Fruit fly (Drosophila melanogaster) whole organism, wandering third instar larva: ENCODE data around the gene Acp95EF.

Experiments used
- Abd-B ChIP-seq: fragments of >200 bp; optimal IDR thresholded peaks from 2 replicates; lab custom pipeline; 2017; ENCODE audit warnings: missing biosample characterization, missing genetic modification characterization
- CG9705 ChIP-seq: fragments of 200-800 bp; sonication (Bioruptor generic); optimal IDR thresholded peaks from 2 replicates; lab custom pipeline; 2018; ENCODE audit warnings: missing biosample characterization, mild to moderate bottlenecking, missing genetic modification characterization
- CrebA ChIP-seq: fragments of 200-800 bp; sonication (Bioruptor generic); optimal IDR thresholded peaks from 2 replicates; lab custom pipeline; 2016; ENCODE audit warnings: missing biosample characterization, mild to moderate bottlenecking, missing genetic modification characterization, borderline replicate concordance
- Dfd ChIP-seq: fragments of >200 bp; optimal IDR thresholded peaks from 2 replicates; lab custom pipeline; 2017; ENCODE audit warnings: missing biosample characterization, missing genetic modification characterization
- Dif ChIP-seq: fragments of 200-275, 200-300 bp; sonication (Bioruptor generic); optimal IDR thresholded peaks from 2 replicates; lab custom pipeline; 2018; ENCODE audit warnings: missing biosample characterization, missing genetic modification characterization; ENCODE audit not compliant: partially characterized antibody
- GATAd ChIP-seq: sonication (Bioruptor generic); optimal IDR thresholded peaks from 2 replicates; lab custom pipeline; 2016; ENCODE audit warnings: missing biosample characterization, missing genetic modification characterization
- HLH106 ChIP-seq: fragments of 200-800 bp; optimal IDR thresholded peaks from 3 replicates; lab custom pipeline; 2019; ENCODE audit warnings: missing biosample characterization, mild to moderate bottlenecking, missing genetic modification characterization, moderate library complexity
- Hnf4 ChIP-seq: fragments of 200-800 bp; sonication (Bioruptor generic); optimal IDR thresholded peaks from 2 replicates; lab custom pipeline; 2016; ENCODE audit warnings: missing biosample characterization, mild to moderate bottlenecking, missing genetic modification characterization
- Hr83 ChIP-seq: fragments of 200-300 bp; sonication (Bioruptor generic); optimal IDR thresholded peaks from 2 replicates; lab custom pipeline; 2016; ENCODE audit warnings: missing biosample characterization, mild to moderate bottlenecking, missing genetic modification characterization, moderate library complexity; ENCODE audit not compliant: poor library complexity, severe bottlenecking
- Myc ChIP-seq: fragments of >200 bp; optimal IDR thresholded peaks from 2 replicates; lab custom pipeline; 2017
- OdsH ChIP-seq: fragments of 200-800 bp; sonication (Bioruptor generic); optimal IDR thresholded peaks from 2 replicates; lab custom pipeline; 2016; ENCODE audit warnings: missing biosample characterization, mild to moderate bottlenecking, missing genetic modification characterization
- Rel ChIP-seq, 2 experiments: fragments of 200-800 bp; sonication (Bioruptor generic) in 1 of 2; optimal IDR thresholded peaks; 2 replicates in 1 of 2; 3 replicates in 1 of 2; lab custom pipeline; 2016 to 2019; ENCODE audit warnings: mild to moderate bottlenecking in 2 of 2, missing biosample characterization in 2 of 2, missing genetic modification characterization in 2 of 2, moderate library complexity in 1 of 2
- Vsx2 ChIP-seq: fragments of 200-300, 225-300 bp; sonication (Bioruptor generic); optimal IDR thresholded peaks from 2 replicates; lab custom pipeline; 2018; ENCODE audit warnings: missing biosample characterization, missing genetic modification characterization; ENCODE audit not compliant: partially characterized antibody
- br ChIP-seq: fragments of 200-800 bp; sonication (Bioruptor generic); optimal IDR thresholded peaks from 2 replicates; lab custom pipeline; 2016; ENCODE audit warnings: missing biosample characterization, missing genetic modification characterization
- brk ChIP-seq: fragments of 200-800 bp; sonication (Bioruptor generic); optimal IDR thresholded peaks from 2 replicates; lab custom pipeline; 2016; ENCODE audit warnings: missing biosample characterization, mild to moderate bottlenecking, missing genetic modification characterization
- dl ChIP-seq, 2 experiments: fragments of 175-275, 200-275 bp in 1 of 2; fragments of 200-275 bp in 1 of 2; sonication (Bioruptor generic); optimal IDR thresholded peaks; lab custom pipeline; 2018; ENCODE audit warnings: mild to moderate bottlenecking in 2 of 2, missing biosample characterization in 2 of 2, missing genetic modification characterization in 2 of 2, moderate library complexity in 2 of 2; ENCODE audit not compliant: partially characterized antibody in 2 of 2, insufficient read depth in 1 of 2
- dmrt93B ChIP-seq: fragments of 200-800 bp; sonication (Bioruptor generic); optimal IDR thresholded peaks from 2 replicates; lab custom pipeline; 2018; ENCODE audit warnings: missing biosample characterization, mild to moderate bottlenecking, missing genetic modification characterization
- dsf ChIP-seq: sonication (Bioruptor generic); optimal IDR thresholded peaks from 2 replicates; lab custom pipeline; 2016; ENCODE audit warnings: missing biosample characterization, missing genetic modification characterization, borderline replicate concordance
- ey ChIP-seq: fragments of 200-800 bp; sonication (Bioruptor generic); optimal IDR thresholded peaks from 2 replicates; lab custom pipeline; 2016; ENCODE audit warnings: missing biosample characterization, missing genetic modification characterization
- foxo ChIP-seq, 2 experiments: fragments of 200-800 bp; sonication (Bioruptor generic); optimal IDR thresholded peaks; 2 replicates in 1 of 2; 3 replicates in 1 of 2; lab custom pipeline; 2016 to 2017; ENCODE audit warnings: missing biosample characterization in 2 of 2, missing genetic modification characterization in 2 of 2
- fru ChIP-seq: fragments of 200-800 bp; sonication (Bioruptor generic); optimal IDR thresholded peaks from 3 replicates; lab custom pipeline; 2016; ENCODE audit warnings: missing biosample characterization, mild to moderate bottlenecking, missing genetic modification characterization
- h ChIP-seq: fragments of 200-800 bp; sonication (Bioruptor generic); optimal IDR thresholded peaks from 3 replicates; lab custom pipeline; 2016; ENCODE audit warnings: missing biosample characterization, mild to moderate bottlenecking, missing genetic modification characterization
- jim ChIP-seq: fragments of 175-275, 200-325 bp; sonication (Bioruptor generic); optimal IDR thresholded peaks from 2 replicates; lab custom pipeline; 2016; ENCODE audit warnings: missing biosample characterization, mild to moderate bottlenecking, missing genetic modification characterization
- psq ChIP-seq: fragments of 200-800 bp; sonication (Bioruptor generic); optimal IDR thresholded peaks from 3 replicates; lab custom pipeline; 2017; ENCODE audit warnings: missing biosample characterization, mild to moderate bottlenecking, missing genetic modification characterization, moderate library complexity
- tai ChIP-seq: sonication (Bioruptor generic); optimal IDR thresholded peaks from 2 replicates; lab custom pipeline; 2016; ENCODE audit warnings: missing biosample characterization, missing genetic modification characterization
- usp ChIP-seq: fragments of >200 bp; optimal IDR thresholded peaks from 2 replicates; lab custom pipeline; 2017; ENCODE audit warnings: missing biosample characterization, missing genetic modification characterization
- woc ChIP-seq: sonication (Bioruptor generic); optimal IDR thresholded peaks from 2 replicates; lab custom pipeline; 2016; ENCODE audit warnings: missing biosample characterization, mild to moderate bottlenecking, missing genetic modification characterization

The Acp95EF gene

DNA sequence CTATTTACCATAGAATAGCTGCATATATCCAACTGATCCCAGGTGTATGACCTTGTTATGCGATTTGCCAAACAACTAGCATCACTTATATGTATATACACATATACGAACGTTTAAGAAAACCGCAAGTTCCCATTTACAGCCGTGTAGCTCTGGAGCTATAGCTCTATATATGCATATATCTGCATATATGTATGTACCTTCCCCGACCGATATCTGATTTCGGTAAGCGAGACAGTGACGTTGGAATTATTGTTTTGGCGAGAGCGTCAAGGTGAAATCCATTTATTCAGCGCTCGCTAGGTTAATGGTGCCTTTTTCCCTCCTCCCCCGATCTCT, 31.2 kb downstream of the Acp95EF start:
- TF ChIP-seq fru (GFP tag; lab: Kevin White, UChicago) (peak; percentile 56), Dfd (GFP tag; lab: Kevin White, UChicago) (no peak), GATAd (GFP tag; lab: Kevin White, UChicago) (no peak), CrebA (GFP tag; lab: Kevin White, UChicago) (no peak), h (GFP tag; lab: Kevin White, UChicago) (peak; percentile 25), jim (GFP tag; lab: Kevin White, UChicago) (no peak), psq (GFP tag; lab: Kevin White, UChicago) (peak; percentile 29)

DNA sequence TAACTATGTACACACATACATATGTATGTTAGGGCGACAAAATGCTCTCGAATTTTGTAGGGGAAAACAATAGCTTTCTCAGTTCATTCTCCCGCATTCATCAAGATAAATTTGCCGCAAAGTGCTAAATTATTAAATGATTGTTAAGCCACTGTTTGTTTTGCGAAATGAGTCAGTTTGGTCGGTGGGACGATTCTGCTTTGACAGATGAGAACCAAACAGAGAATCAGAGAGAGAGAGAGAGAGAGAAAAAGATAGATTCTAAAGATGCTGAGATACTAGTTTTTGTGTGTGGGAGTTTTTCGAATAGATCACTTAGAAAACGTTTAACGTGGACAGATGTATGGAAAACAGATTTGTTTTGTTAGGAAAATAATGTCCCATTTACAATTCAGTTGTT, 31.6 kb downstream of the Acp95EF start:
- no peak for TF ChIP-seq h (GFP tag; lab: Kevin White, UChicago)
- TF ChIP-seq HLH106, result no peak
- TF ChIP-seq Dif (GFP tag; lab: Kevin White, UChicago), result peak; percentile 8
- TF ChIP-seq foxo (GFP tag; optimal IDR thresholded peaks at IDR 0.05; lab: Kevin White, UChicago), result no peak
- TF ChIP-seq br (GFP tag; lab: Kevin White, UChicago), result no peak

DNA sequence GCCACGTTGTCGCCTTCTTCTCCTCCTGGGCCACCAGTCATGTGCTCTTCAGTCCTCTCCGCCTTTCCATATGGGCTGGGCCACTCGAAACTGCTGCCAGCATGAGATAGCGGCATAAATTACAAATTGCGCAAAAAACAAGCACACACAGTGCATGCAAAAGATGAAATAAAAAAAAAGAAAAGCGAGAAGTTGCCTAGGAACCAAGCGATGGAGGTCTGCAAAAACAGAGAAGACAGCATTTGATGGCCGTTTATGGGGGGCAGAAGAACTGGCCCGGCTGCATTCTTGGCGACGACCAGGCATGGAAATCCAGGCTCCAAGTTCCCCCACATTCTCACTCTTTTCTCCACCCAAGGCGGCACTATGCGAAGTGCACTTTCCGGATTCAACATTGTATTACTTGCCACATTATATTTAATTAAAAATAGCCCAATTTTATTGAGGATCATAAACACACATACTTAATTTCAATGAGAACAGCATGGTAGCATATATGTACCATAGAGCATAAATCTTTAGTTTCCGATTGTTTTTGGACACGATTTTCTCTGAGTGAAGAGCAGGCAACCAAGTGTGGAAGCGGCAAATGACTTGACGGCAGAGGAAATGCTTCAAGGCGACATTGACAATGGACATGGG, 32.7 kb downstream of the Acp95EF start:
- TF ChIP-seq Hr83 (GFP tag; lab: Kevin White, UChicago), result no peak
- no peak for TF ChIP-seq CG9705 (GFP tag; lab: Kevin White, UChicago)
- TF ChIP-seq dsf, result no peak
- TF ChIP-seq Abd-B (GFP tag; lab: Kevin White, UChicago), result no peak
- TF ChIP-seq Dfd (GFP tag; lab: Kevin White, UChicago), result no peak
- no peak for TF ChIP-seq foxo (GFP tag; optimal IDR thresholded peaks at IDR 0.05; lab: Kevin White, UChicago)
- no peak for TF ChIP-seq h (GFP tag; lab: Kevin White, UChicago)
- no peak for TF ChIP-seq jim (GFP tag; lab: Kevin White, UChicago)
- no peak for TF ChIP-seq dl (GFP tag; optimal IDR thresholded peaks at IDR 0.05; lab: Kevin White, UChicago; ENCODE audit: insufficient read depth in 1 of 2, partially characterized antibody in 2 of 2)

DNA sequence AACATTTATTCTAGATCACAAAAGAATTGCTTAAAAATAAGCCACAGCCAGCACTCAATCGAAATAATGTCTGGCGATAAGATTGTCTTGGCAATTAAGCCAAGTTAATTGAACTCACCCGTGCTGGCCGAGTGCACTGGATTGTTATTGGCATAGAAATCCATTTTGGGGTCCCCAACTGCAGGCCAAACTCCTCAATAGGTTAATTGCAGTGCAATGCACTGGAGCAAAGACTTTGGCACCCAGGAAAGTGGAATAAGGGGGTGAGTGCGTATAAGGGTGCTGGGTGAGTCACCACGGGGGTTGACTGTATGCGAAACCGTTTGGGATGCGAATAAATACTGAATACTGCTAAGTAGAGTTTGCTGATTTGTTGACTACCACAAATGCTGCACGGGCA, 34.1 kb downstream of the Acp95EF start:
- TF ChIP-seq Rel (GFP tag; optimal IDR thresholded peaks at IDR 0.05; lab: Kevin White, UChicago) (no peak), Rel (tag; optimal IDR thresholded peaks at IDR 0.05; lab: Kevin White, UChicago) (peak; percentile 85), fru (GFP tag; lab: Kevin White, UChicago) (no peak), dsf (no peak), Dfd (GFP tag; lab: Kevin White, UChicago) (no peak), Hnf4 (GFP tag; lab: Kevin White, UChicago) (peak; percentile 56), Hr83 (GFP tag; lab: Kevin White, UChicago) (peak; percentile 19)
- TF ChIP-seq, all 38 proteins: peak for 3

DNA sequence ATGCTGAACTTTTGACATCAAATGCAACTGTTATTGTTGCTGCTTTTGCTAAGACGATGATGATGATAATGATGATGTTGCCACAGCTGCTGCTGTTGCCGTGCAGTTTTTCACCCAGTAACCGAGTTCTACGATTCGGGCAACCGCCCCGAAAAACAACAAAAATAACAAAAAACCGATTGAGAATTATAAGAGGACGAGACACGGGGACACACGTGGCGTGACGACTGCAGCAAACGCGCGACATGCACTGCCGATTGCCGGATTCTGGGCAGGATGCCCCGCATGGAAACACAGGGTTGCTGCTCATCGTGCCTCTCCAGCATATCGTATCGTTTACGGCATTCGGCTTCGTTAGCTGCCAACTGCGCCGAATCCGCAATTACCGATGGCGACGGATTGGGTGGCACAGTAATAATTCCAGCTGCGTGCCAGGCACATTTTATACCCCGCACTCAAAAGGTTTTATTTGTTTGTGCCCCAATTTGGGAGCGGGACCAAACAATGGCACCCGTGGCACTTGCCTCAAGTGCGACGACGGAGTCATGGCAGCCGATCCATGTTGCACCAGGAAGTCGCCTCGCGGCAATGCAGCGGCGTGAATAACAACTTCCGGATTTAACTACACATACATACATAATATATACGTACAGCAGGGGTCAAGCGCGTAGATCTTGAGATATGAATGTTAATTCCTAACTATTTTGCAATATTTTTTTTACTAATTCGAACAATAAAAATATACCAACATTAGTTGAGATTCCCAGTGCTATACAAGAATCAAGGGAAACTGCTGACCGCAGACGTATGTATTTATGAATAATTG, 35.0 kb downstream of the Acp95EF start:
- peak; percentile 17 for TF ChIP-seq h (GFP tag; lab: Kevin White, UChicago)
- no peak for TF ChIP-seq Dif (GFP tag; lab: Kevin White, UChicago)
- no peak for TF ChIP-seq dsf
- peak; percentile 26 for TF ChIP-seq fru (GFP tag; lab: Kevin White, UChicago)
- no peak for TF ChIP-seq CrebA (GFP tag; lab: Kevin White, UChicago)
- peak; percentile 36 for TF ChIP-seq Hr83 (GFP tag; lab: Kevin White, UChicago)
- TF ChIP-seq OdsH (GFP tag; lab: Kevin White, UChicago), result no peak
- TF ChIP-seq Rel (GFP tag; optimal IDR thresholded peaks at IDR 0.05; lab: Kevin White, UChicago), result no peak
- no peak for TF ChIP-seq Rel (tag; optimal IDR thresholded peaks at IDR 0.05; lab: Kevin White, UChicago)
- no peak for TF ChIP-seq ey (GFP tag; lab: Kevin White, UChicago)

DNA sequence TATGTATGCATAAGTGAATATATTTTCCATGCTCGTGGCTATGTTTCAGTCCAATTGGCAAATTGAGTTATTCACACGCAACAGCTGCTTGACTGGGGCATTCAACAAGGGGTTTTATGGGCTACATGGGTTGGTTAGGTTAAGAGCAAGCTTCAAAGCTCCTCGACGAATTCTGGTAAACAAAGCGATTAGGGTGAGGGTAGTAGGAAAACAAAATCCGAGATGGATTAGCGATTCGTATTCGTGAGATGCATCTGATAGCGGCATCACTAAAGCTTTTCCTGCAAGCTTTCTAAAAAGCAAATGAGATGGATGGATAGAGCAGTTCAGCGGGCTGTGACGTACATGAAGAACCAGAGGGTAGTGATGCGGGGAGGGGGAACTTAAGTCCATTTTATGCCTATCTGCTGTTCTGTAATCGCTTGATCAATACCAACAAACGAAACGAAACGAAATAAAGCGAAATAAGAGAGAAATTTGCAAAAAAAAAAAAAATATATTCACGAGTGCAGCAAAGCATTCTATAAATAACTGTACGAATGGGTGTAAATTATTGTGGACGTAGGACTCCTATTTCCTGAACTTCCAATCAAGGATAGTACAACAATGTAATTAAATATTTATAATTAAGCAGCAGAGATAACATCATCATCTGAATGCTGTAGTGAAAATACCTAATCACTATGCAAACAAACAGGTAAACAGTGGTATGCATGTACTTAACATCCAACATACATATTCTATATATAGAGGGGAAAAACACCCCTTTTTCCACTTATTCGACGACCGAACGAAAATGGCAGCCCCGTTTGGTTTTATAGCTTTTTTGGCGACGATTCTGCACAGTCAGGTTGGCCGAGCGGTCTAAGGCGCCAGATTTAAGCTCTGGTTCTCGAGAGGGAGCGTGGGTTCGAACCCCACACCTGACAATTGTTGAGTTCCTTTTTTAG, 35.9 kb downstream of the Acp95EF start:
- no peak for TF ChIP-seq GATAd (GFP tag; lab: Kevin White, UChicago)
- TF ChIP-seq dmrt93B, result no peak
- no peak for TF ChIP-seq Myc (lab: Kevin White, UChicago)
- no peak for TF ChIP-seq woc (GFP tag; lab: Kevin White, UChicago)
- no peak for TF ChIP-seq fru (GFP tag; lab: Kevin White, UChicago)
- peak; percentile 6 for TF ChIP-seq OdsH (GFP tag; lab: Kevin White, UChicago)
- no peak for TF ChIP-seq dsf
- no peak for TF ChIP-seq tai (GFP tag; lab: Kevin White, UChicago)
- TF ChIP-seq Vsx2, result peak; percentile 6
- no peak for TF ChIP-seq h (GFP tag; lab: Kevin White, UChicago)
- TF ChIP-seq jim (GFP tag; lab: Kevin White, UChicago), result no peak
- TF ChIP-seq usp, result no peak
- no peak for TF ChIP-seq br (GFP tag; lab: Kevin White, UChicago)
- peak; percentile 13 for TF ChIP-seq brk
- no peak for TF ChIP-seq CrebA (GFP tag; lab: Kevin White, UChicago)
- TF ChIP-seq Hr83 (GFP tag; lab: Kevin White, UChicago), result no peak
- no peak for TF ChIP-seq Rel (GFP tag; optimal IDR thresholded peaks at IDR 0.05; lab: Kevin White, UChicago)
- TF ChIP-seq Rel (tag; optimal IDR thresholded peaks at IDR 0.05; lab: Kevin White, UChicago), result peak; percentile 95
- TF ChIP-seq psq (GFP tag; lab: Kevin White, UChicago), result peak; percentile 1
- TF ChIP-seq Abd-B (GFP tag; lab: Kevin White, UChicago), result no peak
